Worm (Caenorhabditis elegans): ENCODE measurements around the gene clc-25.

clc-25 gene

ce11 chrIII:1054096-1054495, 27.9 kb upstream of the clc-25 start:
- TF ChIP-seq zfh-2 (GFP tag; conservative IDR thresholded peaks at IDR 0.05): peak; percentile 55
- no peak for TF ChIP-seq somi-1 (GFP tag; optimal IDR thresholded peaks at IDR 0.05)

ce11 chrIII:1053067-1053466, 26.9 kb upstream of the clc-25 start, which contains the start of gene fbxo-11.2:
Gene fbxo-11.2 (minus strand): TSS chrIII:1053242.
- TF ChIP-seq mcd-1 (GFP tag; IDR thresholded peaks at IDR 0.05) (0 out of 2 replicates have a peak, but pooled peaks have one; percentile 21), T26A5.8 (tag; optimal IDR thresholded peaks at IDR 0.05) (no peak), zfh-2 (GFP tag; conservative IDR thresholded peaks at IDR 0.05) (peak; percentile 88), egrh-3 (GFP tag; IDR thresholded peaks at IDR 0.05) (peak; percentile 80; the same call in 1 of the 2 replicates), hmg-1.2 (GFP tag; IDR thresholded peaks at IDR 0.05) (peak; percentile 34; the same call in 1 of the 2 replicates), chd-7 (tag; optimal IDR thresholded peaks at IDR 0.05) (no peak), cebp-1 (GFP tag; IDR thresholded peaks at IDR 0.05) (no peak), cebp-1 (tag; optimal IDR thresholded peaks at IDR 0.05) (peak; percentile 9)

DNA sequence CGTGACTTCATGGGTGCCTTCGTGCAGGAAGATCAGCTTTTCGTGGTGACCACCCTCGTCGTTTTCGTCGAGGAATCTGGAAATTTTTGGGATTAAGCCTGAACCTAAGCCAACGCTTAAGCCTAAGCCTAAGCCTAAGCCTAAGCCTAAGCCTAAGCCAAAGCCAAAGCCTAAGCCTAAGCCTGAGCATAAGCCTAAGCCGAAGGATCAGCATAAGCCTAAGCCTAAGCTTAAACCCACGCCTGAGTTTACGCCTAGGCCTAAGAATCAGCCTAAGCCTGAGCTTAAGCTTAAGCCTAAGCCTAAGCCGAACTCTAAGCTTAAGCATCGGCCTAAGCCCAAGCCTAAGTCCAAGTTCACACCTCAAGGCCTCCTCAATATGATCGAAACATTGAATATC, 26.1 kb upstream of the clc-25 start:
- no peak for TF ChIP-seq let-607 (tag; optimal IDR thresholded peaks at IDR 0.05)
- TF ChIP-seq zfh-2 (GFP tag; conservative IDR thresholded peaks at IDR 0.05): 0 out of 2 replicates have a peak, but pooled peaks have one; percentile 21

DNA sequence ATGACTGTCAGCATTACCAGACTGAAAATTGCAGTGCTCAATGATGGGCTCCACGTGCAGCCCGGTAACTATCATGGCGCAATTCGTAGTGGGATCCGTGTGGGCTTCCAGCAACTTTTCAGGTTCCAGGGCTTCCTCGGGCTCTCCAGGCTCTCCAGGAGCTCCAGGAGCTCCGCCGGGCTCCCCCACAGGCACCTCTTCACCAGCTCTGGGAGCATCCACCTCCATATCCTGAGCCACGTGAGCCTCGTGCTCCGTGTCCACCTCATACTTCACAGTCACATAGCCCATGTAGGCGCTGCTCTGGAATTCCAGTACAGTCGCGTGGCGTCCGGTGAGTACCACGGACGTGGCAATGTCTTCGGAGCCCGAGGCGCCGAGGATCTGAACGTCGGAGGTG, 25.7 kb upstream of the clc-25 start:
- TF ChIP-seq zfh-2 (GFP tag; conservative IDR thresholded peaks at IDR 0.05) (peak; percentile 85), ccch-3 (GFP tag; optimal IDR thresholded peaks at IDR 0.05) (no peak), egrh-3 (GFP tag; IDR thresholded peaks at IDR 0.05) (peak; percentile 85)

DNA sequence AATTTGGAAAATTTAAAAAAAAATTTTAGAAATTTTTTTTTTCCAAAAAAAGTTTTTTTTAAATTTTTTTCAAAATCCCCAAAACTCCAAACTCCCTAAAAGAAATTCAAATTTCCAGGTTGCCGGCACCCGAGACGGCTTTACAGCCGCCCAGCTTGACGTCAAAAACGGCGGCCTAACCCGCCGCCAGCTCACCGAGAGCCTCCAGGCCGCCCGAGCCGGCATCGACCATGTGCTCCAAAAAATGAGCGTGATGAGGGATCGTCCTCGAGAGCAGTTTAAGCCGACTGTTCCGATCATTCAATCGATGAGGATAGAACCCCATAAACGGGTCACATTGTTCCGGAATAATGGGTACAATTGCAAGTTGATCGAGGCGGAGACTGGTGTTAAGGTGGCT, 17.6 kb upstream of the clc-25 start:
- TF ChIP-seq zfh-2 (GFP tag; conservative IDR thresholded peaks at IDR 0.05) (peak; percentile 76), egrh-3 (GFP tag; IDR thresholded peaks at IDR 0.05) (peak; percentile 45; the same call in 1 of the 2 replicates), Y95B8A.8 (GFP tag; IDR thresholded peaks at IDR 0.05) (no peak)

ce11 chrIII:1040059-1040458, 13.9 kb upstream of the clc-25 start:
- peak; percentile 75 for TF ChIP-seq zfh-2 (GFP tag; conservative IDR thresholded peaks at IDR 0.05)
- no peak for TF ChIP-seq lin-54 (GFP tag; optimal IDR thresholded peaks at IDR 0.05)

- TF ChIP-seq snpc-1.1 (tag; optimal IDR thresholded peaks at IDR 0.05; ENCODE audit: insufficient read depth): no peak
- TF ChIP-seq fkh-3 (tag; optimal IDR thresholded peaks at IDR 0.05): no peak
- TF ChIP-seq zfh-2 (GFP tag; conservative IDR thresholded peaks at IDR 0.05): no peak
- TF ChIP-seq cebp-1 (GFP tag; IDR thresholded peaks at IDR 0.05): no peak
- TF ChIP-seq cebp-1 (tag; optimal IDR thresholded peaks at IDR 0.05): peak; percentile 31
- TF ChIP-seq lir-1 (GFP tag; conservative IDR thresholded peaks at IDR 0.05): no peak
- TF ChIP-seq F23B12.7 (tag; optimal IDR thresholded peaks at IDR 0.05; ENCODE audit: insufficient read depth): peak; percentile 7
- TF ChIP-seq Y53F4B.3 (GFP tag; IDR thresholded peaks at IDR 0.05): no peak
- TF ChIP-seq lsy-27 (tag; optimal IDR thresholded peaks at IDR 0.05; ENCODE audit: borderline replicate concordance, insufficient read depth): no peak
- TF ChIP-seq tbp1 (GFP tag; optimal IDR thresholded peaks at IDR 0.05): no peak
- TF ChIP-seq nhr-90 (tag; optimal IDR thresholded peaks at IDR 0.05): no peak
- TF ChIP-seq F39B2.1 (GFP tag; IDR thresholded peaks at IDR 0.05): no peak
- TF ChIP-seq pbrm-1 (GFP tag; IDR thresholded peaks at IDR 0.05): no peak
- TF ChIP-seq K12H6.12 (tag; optimal IDR thresholded peaks at IDR 0.05): no peak
- no peak for TF ChIP-seq sdz-38 (tag; optimal IDR thresholded peaks at IDR 0.05)
- no peak for TF ChIP-seq aptf-2 (GFP tag; conservative IDR thresholded peaks at IDR 0.05)
- peak in 1 of 3 experiments; percentile 35 for TF ChIP-seq lin-35 (GFP tag; optimal IDR thresholded peaks at IDR 0.05)
- no peak for TF ChIP-seq F57C9.4 (tag; optimal IDR thresholded peaks at IDR 0.05)
- no peak for TF ChIP-seq sea-2 (GFP tag; IDR thresholded peaks at IDR 0.05)
- TF ChIP-seq repo-1 (tag; optimal IDR thresholded peaks at IDR 0.05): no peak
- TF ChIP-seq C06A6.2 (GFP tag; conservative IDR thresholded peaks at IDR 0.05): no peak
- no peak for TF ChIP-seq die-1 (tag; optimal IDR thresholded peaks at IDR 0.05)
- TF ChIP-seq C17E4.6 (GFP tag; IDR thresholded peaks at IDR 0.05): no peak
- TF ChIP-seq snpc-4 (GFP tag; optimal IDR thresholded peaks at IDR 0.05): no peak
- TF ChIP-seq snpc-4 (tag; optimal IDR thresholded peaks at IDR 0.05): no peak
- no peak for TF ChIP-seq somi-1 (GFP tag; optimal IDR thresholded peaks at IDR 0.05)
- TF ChIP-seq F52B5.7 (tag; optimal IDR thresholded peaks at IDR 0.05): no peak
- TF ChIP-seq mcd-1 (GFP tag; IDR thresholded peaks at IDR 0.05): peak; percentile 72
Measured at ce11 chrIII:1037173-1037572, 11.0 kb upstream of the clc-25 start, which contains the start of the genes chin-1 and BE0003N10.1. Gene chin-1 (minus strand): TSS chrIII:1037212. Gene BE0003N10.1 (plus strand): TSS chrIII:1037492.

All from whole organism, young adult.